Fruit fly (Drosophila melanogaster) whole organism, prepupa: ENCODE data around the gene Rac1.

Source experiments
- CG11762 ChIP-seq: fragments of 200-800 bp; sonication (Bioruptor generic); optimal IDR thresholded peaks from 3 replicates; lab custom pipeline; 2016; ENCODE audit warnings: missing biosample characterization, missing genetic modification characterization; ENCODE audit not compliant: insufficient read depth
- CG15336 ChIP-seq: fragments of 200-800 bp; sonication (Bioruptor generic); IDR thresholded peaks from 2 replicates; pipeline ENCODE4 v1.3.6; 2022; ENCODE audit warnings: missing biosample characterization, missing genetic modification characterization
- CG1621 ChIP-seq: fragments of 200-800 bp; sonication (Bioruptor generic); optimal IDR thresholded peaks from 3 replicates; lab custom pipeline; 2018; ENCODE audit warnings: missing biosample characterization, mild to moderate bottlenecking, missing genetic modification characterization
- CG3032 ChIP-seq: fragments of 200-800 bp; optimal IDR thresholded peaks from 2 replicates; lab custom pipeline; 2019; ENCODE audit warnings: missing biosample characterization, mild to moderate bottlenecking, missing genetic modification characterization, moderate library complexity
- CG31627 ChIP-seq: fragments of 200-800 bp; sonication (Bioruptor generic); optimal IDR thresholded peaks from 3 replicates; lab custom pipeline; 2016; ENCODE audit warnings: missing biosample characterization, missing genetic modification characterization
- CG3919 ChIP-seq: fragments of 200-800 bp; sonication (Bioruptor generic); optimal IDR thresholded peaks from 3 replicates; lab custom pipeline; 2016; ENCODE audit warnings: missing biosample characterization, missing genetic modification characterization
- CG4318 ChIP-seq: fragments of 200-800 bp; sonication (Bioruptor generic); optimal IDR thresholded peaks from 3 replicates; lab custom pipeline; 2017; ENCODE audit warnings: missing biosample characterization, mild to moderate bottlenecking, missing genetic modification characterization
- CG6163 ChIP-seq: fragments of 200-800 bp; sonication (Bioruptor generic); IDR thresholded peaks from 3 replicates; pipeline ENCODE4 v1.3.6; 2022; ENCODE audit warnings: missing biosample characterization, missing genetic modification characterization
- CG6808 ChIP-seq: fragments of 200-800 bp; sonication (Bioruptor generic); optimal IDR thresholded peaks from 3 replicates; lab custom pipeline; 2017; ENCODE audit warnings: missing biosample characterization, missing genetic modification characterization, mild to moderate bottlenecking, moderate library complexity, missing genetic modification reagents
- CG7368 ChIP-seq: fragments of 200-800 bp; sonication (Bioruptor generic); optimal IDR thresholded peaks from 3 replicates; lab custom pipeline; 2016; ENCODE audit warnings: missing biosample characterization, missing genetic modification characterization
- CG8119 ChIP-seq: fragments of 200-800 bp; sonication (Bioruptor generic); IDR thresholded peaks from 3 replicates; pipeline ENCODE4 v1.3.6; 2022; ENCODE audit warnings: missing biosample characterization, missing genetic modification characterization
- CG8632 ChIP-seq: fragments of 200-800 bp; sonication (Bioruptor generic); optimal IDR thresholded peaks from 3 replicates; lab custom pipeline; 2016; ENCODE audit warnings: missing biosample characterization, missing genetic modification characterization
- CG9139 ChIP-seq: fragments of 200-800 bp; sonication (Bioruptor generic); optimal IDR thresholded peaks from 3 replicates; lab custom pipeline; 2017; ENCODE audit warnings: missing biosample characterization, mild to moderate bottlenecking, missing genetic modification characterization
- Eip75B ChIP-seq: fragments of 200-800 bp; sonication (Bioruptor generic); optimal IDR thresholded peaks from 3 replicates; lab custom pipeline; 2016; ENCODE audit warnings: missing biosample characterization, missing genetic modification characterization
- Eip78C ChIP-seq: fragments of 200-800 bp; sonication (Bioruptor generic); peaks from one replicate; lab custom pipeline; 2016; ENCODE audit warnings: missing biosample characterization, missing genetic modification characterization
- Ets21C ChIP-seq: fragments of 200-800 bp; sonication (Bioruptor generic); optimal IDR thresholded peaks from 3 replicates; lab custom pipeline; 2016; ENCODE audit warnings: missing biosample characterization, missing genetic modification characterization
- Met ChIP-seq: fragments of 200-800 bp; sonication (Bioruptor generic); optimal IDR thresholded peaks from 3 replicates; lab custom pipeline; 2016; ENCODE audit warnings: missing biosample characterization, missing genetic modification characterization
- OdsH ChIP-seq: fragments of 200-800 bp; sonication (Bioruptor generic); optimal IDR thresholded peaks from 3 replicates; lab custom pipeline; 2016; ENCODE audit warnings: missing biosample characterization, missing genetic modification characterization
- Sox15 ChIP-seq: fragments of 200-800 bp; sonication (Bioruptor generic); optimal IDR thresholded peaks from 3 replicates; lab custom pipeline; 2016; ENCODE audit warnings: missing biosample characterization, missing genetic modification characterization
- achi ChIP-seq: fragments of 200-800 bp; sonication (Bioruptor generic); optimal IDR thresholded peaks from 3 replicates; lab custom pipeline; 2016; ENCODE audit warnings: missing biosample characterization, missing genetic modification characterization
- cyc ChIP-seq: fragments of 200-800 bp; sonication (Bioruptor generic); optimal IDR thresholded peaks from 3 replicates; lab custom pipeline; 2016; ENCODE audit warnings: missing biosample characterization, missing genetic modification characterization
- dsx ChIP-seq: fragments of 200-800 bp; optimal IDR thresholded peaks from 3 replicates; lab custom pipeline; 2019; ENCODE audit warnings: missing biosample characterization, mild to moderate bottlenecking, missing genetic modification characterization, moderate library complexity; ENCODE audit not compliant: poor library complexity, severe bottlenecking
- eg ChIP-seq: fragments of 200-800 bp; sonication (Bioruptor generic); IDR thresholded peaks from 3 replicates; pipeline ENCODE4 v1.3.6; 2022; ENCODE audit warnings: missing biosample characterization, missing genetic modification characterization
- esn ChIP-seq: fragments of 200-800 bp; sonication (Bioruptor generic); optimal IDR thresholded peaks from 2 replicates; lab custom pipeline; 2016; ENCODE audit warnings: missing biosample characterization, mild to moderate bottlenecking, missing genetic modification characterization, moderate library complexity
- fkh ChIP-seq: fragments of 200-800 bp; sonication (Bioruptor generic); optimal IDR thresholded peaks from 3 replicates; lab custom pipeline; 2017; ENCODE audit warnings: missing biosample characterization, mild to moderate bottlenecking, missing genetic modification characterization, moderate library complexity
- net ChIP-seq: fragments of 200-800 bp; sonication (Bioruptor generic); optimal IDR thresholded peaks from 3 replicates; lab custom pipeline; 2016; ENCODE audit warnings: missing biosample characterization, missing genetic modification characterization
- salr ChIP-seq, 2 experiments: fragments of 200-800 bp; sonication (Bioruptor generic); optimal IDR thresholded peaks; 3 replicates each; lab custom pipeline; 2016 to 2018; ENCODE audit warnings: missing biosample characterization in 2 of 2, missing genetic modification characterization in 2 of 2, mild to moderate bottlenecking in 1 of 2
- spab ChIP-seq: fragments of 200-800 bp; sonication (Bioruptor generic); optimal IDR thresholded peaks from 2 replicates; lab custom pipeline; 2017; ENCODE audit warnings: missing biosample characterization, mild to moderate bottlenecking, missing genetic modification characterization, missing genetic modification reagents
- ss ChIP-seq, 2 experiments: fragments of 200-800 bp; sonication (Bioruptor generic); optimal IDR thresholded peaks; 2 replicates in 1 of 2; 3 replicates in 1 of 2; lab custom pipeline; 2017 to 2018; ENCODE audit warnings: mild to moderate bottlenecking in 2 of 2, missing biosample characterization in 2 of 2, missing genetic modification characterization in 2 of 2, moderate library complexity in 1 of 2
- svp ChIP-seq: fragments of 200-800 bp; sonication (Bioruptor generic); peaks from one replicate; lab custom pipeline; 2016; ENCODE audit warnings: missing biosample characterization, missing genetic modification characterization
- topi ChIP-seq: fragments of 200-800 bp; sonication (Bioruptor generic); optimal IDR thresholded peaks from 3 replicates; lab custom pipeline; 2016; ENCODE audit warnings: missing biosample characterization, missing genetic modification characterization
- vri ChIP-seq: fragments of 200-800 bp; sonication (Bioruptor generic); optimal IDR thresholded peaks from 3 replicates; lab custom pipeline; 2016; ENCODE audit warnings: missing biosample characterization, mild to moderate bottlenecking, missing genetic modification characterization

Rac1 gene

dm6 chr3L:1334571-1335427, 32.3 kb upstream of the Rac1 start, which contains the start of the genes Hmbs and CG2211 (continued):
- TF ChIP-seq CG15336 (peak; percentile 65), dsx (peak; percentile 71), CG8632 (GFP tag; lab: Kevin White, UChicago) (no peak), salr (GFP tag; optimal IDR thresholded peaks at IDR 0.05; lab: Kevin White, UChicago) (peak in 1 of 2 experiments; percentile 38), esn (GFP tag; lab: Kevin White, UChicago) (peak; percentile 76), cyc (GFP tag; lab: Kevin White, UChicago) (peak; percentile 85), CG31627 (GFP tag; lab: Kevin White, UChicago) (peak; percentile 89), CG9139 (GFP tag; lab: Kevin White, UChicago) (no peak), spab (GFP tag; lab: Kevin White, UChicago) (no peak), Met (GFP tag; lab: Kevin White, UChicago) (no peak), ss (GFP tag; optimal IDR thresholded peaks at IDR 0.05; lab: Kevin White, UChicago) (no peak), topi (peak; percentile 80)

- TF ChIP-seq CG6808 = no peak
- no peak for TF ChIP-seq Eip78C (GFP tag; lab: Kevin White, UChicago)
- no peak for TF ChIP-seq Sox15 (GFP tag; lab: Kevin White, UChicago)
- no peak for TF ChIP-seq Eip75B (GFP tag; lab: Kevin White, UChicago)
- TF ChIP-seq fkh (GFP tag; lab: Kevin White, UChicago) = no peak
- no peak for TF ChIP-seq vri (GFP tag; lab: Kevin White, UChicago)
- TF ChIP-seq ss (GFP tag; optimal IDR thresholded peaks at IDR 0.05; lab: Kevin White, UChicago) = no peak
- TF ChIP-seq CG11762 (GFP tag; lab: Kevin White, UChicago) = no peak
- no peak for TF ChIP-seq OdsH (GFP tag; lab: Kevin White, UChicago)
These were observed 30.5 kb upstream of the Rac1 start, which contains the start of gene msd5 for dm6 chr3L:1332973-1333372. msd5 (minus strand) TSS chr3L:1333146.

DNA sequence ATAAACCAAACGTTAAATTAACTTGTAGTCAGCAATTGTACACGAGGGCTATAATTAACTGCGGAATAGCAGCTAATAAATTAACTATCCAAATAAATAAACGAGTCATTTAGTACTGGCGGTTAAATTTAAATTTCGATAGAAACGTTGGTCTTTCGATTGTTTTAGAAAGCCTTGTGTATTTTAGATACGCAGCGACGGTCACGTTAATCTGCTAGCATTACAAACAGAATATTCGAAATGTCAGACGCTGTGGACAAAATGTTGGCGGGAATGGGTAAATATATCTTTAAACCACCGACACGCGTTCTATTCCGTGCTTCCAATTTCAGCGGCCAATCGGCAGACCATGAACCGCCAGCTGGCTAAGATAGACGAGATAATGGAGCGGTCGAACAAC, 29.1 kb upstream of the Rac1 start, which contains the start of gene msd1:
msd1 (plus strand) TSS at position 203 of the 400 bp plus-strand sequence.
- TF ChIP-seq esn (GFP tag; lab: Kevin White, UChicago) (no peak), fkh (GFP tag; lab: Kevin White, UChicago) (peak; percentile 40), CG3919 (no peak)

dm6 chr3L:1330420-1330819, 27.9 kb upstream of the Rac1 start:
- TF ChIP-seq eg (0 out of 3 replicates have a peak, but pooled peaks have one; percentile 34), achi (peak; percentile 10), CG8119 (no peak), Eip78C (GFP tag; lab: Kevin White, UChicago) (peak; percentile 61), CG31627 (GFP tag; lab: Kevin White, UChicago) (peak; percentile 21), esn (GFP tag; lab: Kevin White, UChicago) (peak; percentile 29), fkh (GFP tag; lab: Kevin White, UChicago) (no peak), svp (GFP tag; lab: Kevin White, UChicago) (no peak), Ets21C (GFP tag; lab: Kevin White, UChicago) (no peak), CG1621 (tag; lab: Kevin White, UChicago) (no peak)

- TF ChIP-seq vri (GFP tag; lab: Kevin White, UChicago) = peak; percentile 66
- TF ChIP-seq CG3032 (tag; lab: Kevin White, UChicago) = no peak
- TF ChIP-seq CG6163 (GFP tag; lab: Robert Waterston, UW) = no peak
- no peak for TF ChIP-seq net
- no peak for TF ChIP-seq CG7368
- peak; percentile 83 for TF ChIP-seq achi
- no peak for TF ChIP-seq ss (GFP tag; optimal IDR thresholded peaks at IDR 0.05; lab: Kevin White, UChicago)
- no peak for TF ChIP-seq CG4318 (GFP tag; lab: Kevin White, UChicago)
These were observed 27.2 kb upstream of the Rac1 start, which contains the start of gene ND-ACP for dm6 chr3L:1329724-1330123. ND-ACP (plus strand) TSS chr3L:1329949.
